Worm (Caenorhabditis elegans): ENCODE measurements around the gene rho-1.

rho-1 gene

DNA sequence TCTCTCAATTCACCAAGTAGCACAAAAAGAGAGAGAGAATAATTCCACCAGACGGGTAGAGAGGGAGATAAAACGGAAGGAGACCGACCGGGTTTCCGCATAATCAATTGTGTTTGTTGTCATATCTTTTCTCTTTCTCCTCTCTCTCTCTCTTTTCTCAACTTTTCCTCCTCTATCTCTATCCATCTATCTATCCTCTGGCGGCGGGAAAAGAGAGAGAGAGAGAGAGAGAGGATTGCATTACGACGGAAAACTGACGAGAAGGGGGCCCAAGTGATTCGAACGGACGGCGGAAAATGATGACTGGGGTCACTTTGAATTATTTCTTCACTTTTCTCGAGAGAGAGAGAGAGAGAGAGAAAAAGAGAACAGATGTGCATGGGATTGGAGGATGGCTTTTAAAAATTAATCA lies 9.2 kb upstream of the rho-1 start:
- no peak for TF ChIP-seq lin-1 (GFP tag; IDR thresholded peaks at IDR 0.05)
- no peak for TF ChIP-seq ZK546.5 (tag; optimal IDR thresholded peaks at IDR 0.05)
- TF ChIP-seq cey-2 (tag; optimal IDR thresholded peaks at IDR 0.05; ENCODE audit: borderline replicate concordance, insufficient read depth), result no peak
- peak; percentile 71 for TF ChIP-seq mep-1 (tag; optimal IDR thresholded peaks at IDR 0.05)
- no peak for TF ChIP-seq php-3 (GFP tag; IDR thresholded peaks at IDR 0.05)
- TF ChIP-seq lin-29 (GFP tag; IDR thresholded peaks at IDR 0.05), result no peak
- no peak for TF ChIP-seq nhr-76 (tag; optimal IDR thresholded peaks at IDR 0.05)
- TF ChIP-seq hlh-30 (tag; optimal IDR thresholded peaks at IDR 0.05; ENCODE audit: insufficient read depth), result peak; percentile 50
- peak; percentile 21 for TF ChIP-seq F37D6.2 (tag; optimal IDR thresholded peaks at IDR 0.05)
- TF ChIP-seq nhr-41 (GFP tag; IDR thresholded peaks at IDR 0.05), result no peak
- TF ChIP-seq daf-19 (GFP tag; conservative IDR thresholded peaks at IDR 0.05), result no peak
- peak in 1 of 2 experiments; percentile 84 for TF ChIP-seq daf-16 (GFP tag; optimal IDR thresholded peaks at IDR 0.05)
- TF ChIP-seq daf-16 (tag; optimal IDR thresholded peaks at IDR 0.05), result no peak
- peak; percentile 61 for TF ChIP-seq nhr-28 (tag; optimal IDR thresholded peaks at IDR 0.05)
- TF ChIP-seq Y5F2A.4 (GFP tag; optimal IDR thresholded peaks at IDR 0.05), result no peak
- TF ChIP-seq rbr-2 (tag; optimal IDR thresholded peaks at IDR 0.05), result peak; percentile 60
- TF ChIP-seq set-16 (GFP tag; IDR thresholded peaks at IDR 0.05), result peak; percentile 40; the same call in 1 of the 2 replicates
- no peak for TF ChIP-seq egl-27 (tag; optimal IDR thresholded peaks at IDR 0.05)
- TF ChIP-seq nhr-6 (tag; optimal IDR thresholded peaks at IDR 0.05), result no peak
- TF ChIP-seq dmd-9 (GFP tag; IDR thresholded peaks at IDR 0.05), result no peak
- no peak for TF ChIP-seq dmd-6 (GFP tag; IDR thresholded peaks at IDR 0.05)
- no peak for TF ChIP-seq nhr-237 (tag; optimal IDR thresholded peaks at IDR 0.05)
- peak; percentile 78 for TF ChIP-seq nhr-11 (tag; optimal IDR thresholded peaks at IDR 0.05)
- TF ChIP-seq mxl-3 (GFP tag; optimal IDR thresholded peaks at IDR 0.05), result no peak
- no peak for TF ChIP-seq ceh-62 (tag; optimal IDR thresholded peaks at IDR 0.05)
- TF ChIP-seq ctbp-1 (GFP tag; IDR thresholded peaks at IDR 0.05), result peak; percentile 56; the same call in 1 of the 2 replicates
- TF ChIP-seq aha-1 (tag), result peak; percentile 98
- no peak for TF ChIP-seq ces-1 (GFP tag; optimal IDR thresholded peaks at IDR 0.05)
- TF ChIP-seq lim-7 (GFP tag; IDR thresholded peaks at IDR 0.05), result no peak
- no peak for TF ChIP-seq spr-1 (tag; optimal IDR thresholded peaks at IDR 0.05)
- TF ChIP-seq gei-8 (GFP tag; optimal IDR thresholded peaks at IDR 0.05), result no peak
- no peak for TF ChIP-seq dpl-1 (GFP tag; optimal IDR thresholded peaks at IDR 0.05)
- TF ChIP-seq unc-39 (tag; optimal IDR thresholded peaks at IDR 0.05), result no peak
- no peak for TF ChIP-seq snpc-4 (tag; optimal IDR thresholded peaks at IDR 0.05)
- no peak for TF ChIP-seq F44E2.7 (GFP tag; IDR thresholded peaks at IDR 0.05)
- no peak for TF ChIP-seq F49E8.2 (tag; optimal IDR thresholded peaks at IDR 0.05; ENCODE audit: borderline replicate concordance)
- peak in 1 of 2 experiments; percentile 68 for TF ChIP-seq hif-1 (tag; optimal IDR thresholded peaks at IDR 0.05)
- no peak for TF ChIP-seq Y75B8A.6 (GFP tag; IDR thresholded peaks at IDR 0.05)
- TF ChIP-seq mdl-1 (tag; optimal IDR thresholded peaks at IDR 0.05), result peak in 1 of 2 experiments; percentile 26
- TF ChIP-seq zfp-3 (GFP tag; conservative IDR thresholded peaks at IDR 0.05), result no peak
- TF ChIP-seq dve-1 (tag; optimal IDR thresholded peaks at IDR 0.05; ENCODE audit: insufficient read depth), result no peak
- TF ChIP-seq daf-12 (tag; optimal IDR thresholded peaks at IDR 0.05), result no peak
- no peak for TF ChIP-seq ama-1 (optimal IDR thresholded peaks at IDR 0.05)
- peak in 1 of 2 experiments; percentile 69 for TF ChIP-seq lsy-2 (tag; optimal IDR thresholded peaks at IDR 0.05)
- TF ChIP-seq lin-15B (tag; optimal IDR thresholded peaks at IDR 0.05), result no peak
- no peak for TF ChIP-seq madf-5 (GFP tag; IDR thresholded peaks at IDR 0.05)
- no peak for TF ChIP-seq nhr-102 (tag; optimal IDR thresholded peaks at IDR 0.05)
- no peak for TF ChIP-seq jun-1 (tag; optimal IDR thresholded peaks at IDR 0.05)
- TF ChIP-seq spr-3 (GFP tag; optimal IDR thresholded peaks at IDR 0.05), result no peak
- peak; percentile 83 for TF ChIP-seq hlh-11 (tag; optimal IDR thresholded peaks at IDR 0.05)
- TF ChIP-seq nhr-10 (tag; optimal IDR thresholded peaks at IDR 0.05), result no peak
- no peak for TF ChIP-seq ceh-32 (tag; optimal IDR thresholded peaks at IDR 0.05; ENCODE audit: poor library complexity)

Data from whole organism, L4 larva.